Worm (Caenorhabditis elegans): ENCODE results near the gene F53A3.7.

- TF ChIP-seq nhr-76 (tag; optimal IDR thresholded peaks at IDR 0.05) (no peak), zip-8 (tag; optimal IDR thresholded peaks at IDR 0.05) (no peak), elt-3 (tag; optimal IDR thresholded peaks at IDR 0.05) (no peak), lsy-2 (tag; optimal IDR thresholded peaks at IDR 0.05) (no peak), unc-62 (GFP tag; optimal IDR thresholded peaks at IDR 0.05) (no peak)
Measured at ce11 chrIII:1961895-1962506, 10.7 kb downstream of the F53A3.7 start, which contains the start of gene mboa-6.

Measured in whole organism, mixed stage, embryonic.